Worm (Caenorhabditis elegans): Measurements from ENCODE around the gene F25E5.2.

DNA sequence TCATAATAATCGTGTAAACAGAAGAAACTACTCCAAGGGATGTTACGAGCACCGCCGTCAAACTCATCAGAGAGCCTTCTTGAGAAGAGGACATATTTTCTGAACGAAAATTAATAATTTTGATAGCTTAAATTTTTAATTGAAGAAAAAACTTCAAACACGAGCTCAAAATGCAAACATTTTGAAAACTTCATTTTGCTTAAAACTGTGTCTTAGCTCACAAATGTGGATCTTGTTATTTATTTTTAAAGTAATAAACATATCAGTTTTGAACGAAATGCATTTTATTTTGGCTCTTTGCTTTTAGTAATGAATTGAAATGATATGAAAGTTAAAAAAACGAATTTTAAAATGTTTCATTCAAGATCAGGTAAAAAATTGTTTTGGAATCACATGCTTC, 32.4 kb downstream of the F25E5.2 start, which contains the start of gene srbc-7:
- TF ChIP-seq ceh-16 (tag; optimal IDR thresholded peaks at IDR 0.05) (no peak), nhr-28 (tag; optimal IDR thresholded peaks at IDR 0.05) (no peak)

All from whole organism, L3 larva.